Worm (Caenorhabditis elegans) whole organism, young adult: ENCODE measurements around the gene ras-2.

Experiments used
- C06A6.2 ChIP-seq: fragments of 200-800 bp; sonication (Bioruptor generic); conservative IDR thresholded peaks from 2 replicates; pipeline ENCODE4 v1.3.6; 2022; ENCODE audit warnings: missing genetic modification characterization, missing compliant biosample characterization
- F10E7.11 ChIP-seq: sonication (generic microtip); optimal IDR thresholded peaks from 2 replicates; lab custom pipeline; 2017; ENCODE audit warnings: mild to moderate bottlenecking, missing genetic modification characterization, moderate library complexity, missing compliant biosample characterization
- F22D6.2 ChIP-seq: sonication (generic microtip); optimal IDR thresholded peaks from 2 replicates; lab custom pipeline; 2016; ENCODE audit warnings: mild to moderate bottlenecking, missing genetic modification characterization, missing compliant biosample characterization
- F23B12.7 ChIP-seq: sonication (generic microtip); optimal IDR thresholded peaks from 2 replicates; lab custom pipeline; 2017; ENCODE audit warnings: missing genetic modification characterization, mild to moderate bottlenecking, missing compliant biosample characterization, antibody characterized with exemption, moderate library complexity; ENCODE audit not compliant: insufficient read depth
- F39B2.1 ChIP-seq: fragments of 200-800 bp; sonication (Bioruptor generic); IDR thresholded peaks from 2 replicates; pipeline ENCODE4 v1.3.6; 2022; ENCODE audit warnings: missing genetic modification reagents, missing genetic modification characterization, missing compliant biosample characterization
- F57A8.1 ChIP-seq: fragments of 200-800 bp; sonication (Bioruptor generic); optimal IDR thresholded peaks from 2 replicates; lab custom pipeline; 2018; ENCODE audit warnings: mild to moderate bottlenecking, missing genetic modification characterization, moderate library complexity, missing compliant biosample characterization
- F57C9.4 ChIP-seq: sonication (generic microtip); optimal IDR thresholded peaks from 2 replicates; lab custom pipeline; 2017; ENCODE audit warnings: mild to moderate bottlenecking, missing genetic modification characterization, missing compliant biosample characterization
- K11D2.4 ChIP-seq: fragments of 200-800 bp; sonication (Bioruptor generic); IDR thresholded peaks from 2 replicates; pipeline ENCODE4 v1.3.6; 2022; ENCODE audit warnings: missing genetic modification reagents, missing genetic modification characterization, missing compliant biosample characterization
- Y53G8AR.9 ChIP-seq: fragments of 200-800 bp; sonication (Bioruptor generic); conservative IDR thresholded peaks from 2 replicates; pipeline ENCODE4 v1.3.6; 2022; ENCODE audit warnings: missing genetic modification reagents, missing genetic modification characterization, missing compliant biosample characterization
- Y56A3A.18 ChIP-seq: fragments of 200-800 bp; sonication (Bioruptor generic); IDR thresholded peaks from 2 replicates; pipeline ENCODE4 v1.3.6; 2022; ENCODE audit warnings: missing genetic modification reagents, missing genetic modification characterization, missing compliant biosample characterization
- Y67H2A.10 ChIP-seq: fragments of 200-800 bp; sonication (Bioruptor generic); conservative IDR thresholded peaks from 2 replicates; pipeline ENCODE4 v1.3.6; 2022; ENCODE audit warnings: missing genetic modification reagents, missing genetic modification characterization, missing compliant biosample characterization
- Y79H2A.3 ChIP-seq: fragments of 200-800 bp; sonication (Bioruptor generic); conservative IDR thresholded peaks from 2 replicates; pipeline ENCODE4 v1.3.6; 2022; ENCODE audit warnings: missing genetic modification reagents, missing genetic modification characterization, missing compliant biosample characterization
- Y95B8A.8 ChIP-seq: fragments of 200-800 bp; sonication (Bioruptor generic); IDR thresholded peaks from 2 replicates; pipeline ENCODE4 v1.3.6; 2022; ENCODE audit warnings: missing genetic modification reagents, missing genetic modification characterization, missing compliant biosample characterization
- aptf-3 ChIP-seq: fragments of 200-800 bp; sonication (Bioruptor generic); IDR thresholded peaks from 2 replicates; pipeline ENCODE4 v1.3.6; 2022; ENCODE audit warnings: missing genetic modification characterization, missing compliant biosample characterization
- athp-1 ChIP-seq: sonication (generic microtip); optimal IDR thresholded peaks from 2 replicates; lab custom pipeline; 2017; ENCODE audit warnings: mild to moderate bottlenecking, missing genetic modification characterization, missing compliant biosample characterization
- bed-1 ChIP-seq: fragments of 200-800 bp; sonication (Bioruptor generic); IDR thresholded peaks from 2 replicates; pipeline ENCODE4 v1.3.6; 2022; ENCODE audit warnings: missing genetic modification reagents, missing genetic modification characterization, missing compliant biosample characterization
- cebp-1 ChIP-seq, 2 experiments: fragments of 200-800 bp in 1 of 2; sonication (Bioruptor generic) in 1 of 2; sonication (generic microtip) in 1 of 2; IDR thresholded peaks in 1 of 2; optimal IDR thresholded peaks in 1 of 2; 2 replicates each; pipeline versions ENCODE4 v1.3.6 to Lab custom; 2017 to 2022; ENCODE audit warnings: missing compliant biosample characterization in 2 of 2, missing genetic modification characterization in 2 of 2, mild to moderate bottlenecking in 1 of 2, missing genetic modification reagents in 1 of 2, moderate library complexity in 1 of 2
- cebp-2 ChIP-seq: fragments of 200-800 bp; sonication (Bioruptor generic); IDR thresholded peaks from 2 replicates; pipeline ENCODE4 v1.3.6; 2022; ENCODE audit warnings: missing genetic modification characterization, missing compliant biosample characterization
- ceh-79 ChIP-seq: sonication (generic microtip); optimal IDR thresholded peaks from 2 replicates; lab custom pipeline; 2017; ENCODE audit warnings: mild to moderate bottlenecking, missing genetic modification characterization, missing compliant biosample characterization
- chd-7 ChIP-seq: sonication (generic microtip); optimal IDR thresholded peaks from 2 replicates; lab custom pipeline; 2016; ENCODE audit warnings: mild to moderate bottlenecking, missing genetic modification characterization, moderate library complexity, missing compliant biosample characterization
- dpff-1 ChIP-seq: sonication (generic microtip); optimal IDR thresholded peaks from 2 replicates; lab custom pipeline; 2017; ENCODE audit warnings: mild to moderate bottlenecking, missing genetic modification characterization, missing compliant biosample characterization
- dpl-1 ChIP-seq: fragments of 150-350 bp; optimal IDR thresholded peaks from 2 replicates; lab custom pipeline; 2014; ENCODE audit warnings: missing biosample characterization, missing genetic modification reagents, missing genetic modification characterization
- efl-1 ChIP-seq: fragments of 150-350 bp; optimal IDR thresholded peaks from 2 replicates; lab custom pipeline; 2014; ENCODE audit warnings: missing biosample characterization, missing genetic modification reagents, missing genetic modification characterization
- egrh-3 ChIP-seq: fragments of 200-800 bp; sonication (Bioruptor generic); IDR thresholded peaks from 2 replicates; pipeline ENCODE4 v1.3.6; 2022; ENCODE audit warnings: missing genetic modification reagents, missing genetic modification characterization, missing compliant biosample characterization
- ekl-4 ChIP-seq: fragments of 200-800 bp; sonication (Bioruptor generic); IDR thresholded peaks from 2 replicates; pipeline ENCODE4 v1.3.6; 2022; ENCODE audit warnings: missing genetic modification reagents, missing genetic modification characterization, missing compliant biosample characterization
- hlh-12 ChIP-seq: sonication (generic microtip); optimal IDR thresholded peaks from 2 replicates; lab custom pipeline; 2016; ENCODE audit warnings: missing genetic modification characterization, missing compliant biosample characterization
- hlh-26 ChIP-seq: fragments of 200-800 bp; sonication (Bioruptor generic); conservative IDR thresholded peaks from 2 replicates; pipeline ENCODE4 v1.3.6; 2022; ENCODE audit warnings: missing genetic modification reagents, missing genetic modification characterization, missing compliant biosample characterization
- hmg-1.2 ChIP-seq: fragments of 200-800 bp; sonication (Bioruptor generic); IDR thresholded peaks from 2 replicates; pipeline ENCODE4 v1.3.6; 2022; ENCODE audit warnings: missing genetic modification reagents, missing genetic modification characterization, missing compliant biosample characterization
- hrde-1 ChIP-seq: sonication (generic microtip); optimal IDR thresholded peaks from 2 replicates; lab custom pipeline; 2016; ENCODE audit warnings: missing genetic modification characterization, mild to moderate bottlenecking, missing compliant biosample characterization, moderate library complexity, missing genotype, missing genetic modification reagents, borderline replicate concordance
- lin-54 ChIP-seq: fragments of 200-800 bp; sonication (Bioruptor generic); optimal IDR thresholded peaks from 2 replicates; lab custom pipeline; 2018; ENCODE audit warnings: mild to moderate bottlenecking, missing genetic modification characterization, missing compliant biosample characterization
- madf-10 ChIP-seq: sonication (generic microtip); optimal IDR thresholded peaks from 2 replicates; lab custom pipeline; 2016; ENCODE audit warnings: mild to moderate bottlenecking, missing genetic modification characterization, missing compliant biosample characterization
- nfya-1 ChIP-seq: sonication (generic microtip); optimal IDR thresholded peaks from 2 replicates; lab custom pipeline; 2017; ENCODE audit warnings: antibody characterized with exemption, missing compliant biosample characterization, missing genetic modification characterization, borderline replicate concordance; ENCODE audit not compliant: insufficient read depth
- nhr-120 ChIP-seq: fragments of 200-800 bp; sonication (Bioruptor generic); IDR thresholded peaks from 2 replicates; pipeline ENCODE4 v1.3.6; 2022; ENCODE audit warnings: missing genetic modification characterization, missing compliant biosample characterization
- pha-4 ChIP-seq: fragments of 150-350 bp; sonication (generic microtip); optimal IDR thresholded peaks from 2 replicates; lab custom pipeline; 2014; ENCODE audit warnings: missing biosample characterization, missing genetic modification reagents, missing genetic modification characterization
- repo-1 ChIP-seq: sonication (generic microtip); optimal IDR thresholded peaks from 2 replicates; lab custom pipeline; 2017; ENCODE audit warnings: mild to moderate bottlenecking, missing genetic modification characterization, missing compliant biosample characterization
- rpc-1 ChIP-seq, 2 experiments: fragments of 150-350 bp in 1 of 2; sonication (generic microtip) in 1 of 2; optimal IDR thresholded peaks; 2 replicates each; lab custom pipeline; 2014 to 2018; ENCODE audit warnings: missing biosample characterization in 1 of 2, missing genetic modification characterization in 1 of 2, missing genetic modification reagents in 1 of 2, missing genotype in 1 of 2
- sea-2 ChIP-seq: fragments of 200-800 bp; sonication (Bioruptor generic); IDR thresholded peaks from 2 replicates; pipeline ENCODE4 v1.3.6; 2022; ENCODE audit warnings: missing genetic modification characterization, missing compliant biosample characterization
- snpc-3.4 ChIP-seq: sonication (generic microtip); optimal IDR thresholded peaks from 2 replicates; lab custom pipeline; 2017; ENCODE audit warnings: missing genetic modification characterization, mild to moderate bottlenecking, missing compliant biosample characterization, antibody characterized with exemption, moderate library complexity, missing genotype, missing genetic modification reagents
- snpc-4 ChIP-seq, 5 experiments: fragments of 150-350 bp in 1 of 5; sonication (generic microtip) in 4 of 5; optimal IDR thresholded peaks; 2 replicates each; lab custom pipeline; 2014 to 2018; ENCODE audit warnings: missing genetic modification characterization in 5 of 5, missing biosample characterization in 3 of 5, antibody characterized with exemption in 2 of 5, mild to moderate bottlenecking in 2 of 5, missing compliant biosample characterization in 2 of 5, missing genotype in 2 of 5, moderate library complexity in 2 of 5, missing genetic modification reagents in 1 of 5
- tbx-9 ChIP-seq: sonication (generic microtip); optimal IDR thresholded peaks from 2 replicates; lab custom pipeline; 2016; ENCODE audit warnings: borderline replicate concordance, missing genetic modification characterization, inconsistent platforms, missing compliant biosample characterization
- unc-130 ChIP-seq: sonication (generic microtip); optimal IDR thresholded peaks from 2 replicates; lab custom pipeline; 2016; ENCODE audit warnings: missing genetic modification reagents, missing genetic modification characterization, missing compliant biosample characterization
- unc-62 ChIP-seq: fragments of 150-350 bp; optimal IDR thresholded peaks from 2 replicates; lab custom pipeline; 2014; ENCODE audit warnings: missing biosample characterization, missing genetic modification reagents, missing genetic modification characterization
- zim-3 ChIP-seq: sonication (generic microtip); optimal IDR thresholded peaks from 2 replicates; lab custom pipeline; 2017; ENCODE audit warnings: mild to moderate bottlenecking, missing genetic modification characterization, moderate library complexity, missing compliant biosample characterization
- ztf-22 ChIP-seq: fragments of 200-800 bp; sonication (Bioruptor generic); optimal IDR thresholded peaks from 2 replicates; lab custom pipeline; 2018; ENCODE audit warnings: mild to moderate bottlenecking, missing genetic modification characterization, moderate library complexity, missing compliant biosample characterization
- ztf-26 ChIP-seq: sonication (generic microtip); optimal IDR thresholded peaks from 2 replicates; lab custom pipeline; 2017; ENCODE audit warnings: missing genetic modification characterization, missing compliant biosample characterization
- ztf-3 ChIP-seq: fragments of 200-800 bp; sonication (Bioruptor generic); optimal IDR thresholded peaks from 2 replicates; lab custom pipeline; 2018; ENCODE audit warnings: mild to moderate bottlenecking, missing genetic modification characterization, missing compliant biosample characterization
- ztf-6 ChIP-seq: fragments of 200-800 bp; sonication (Bioruptor generic); IDR thresholded peaks from 2 replicates; pipeline ENCODE4 v1.3.6; 2022; ENCODE audit warnings: missing genetic modification reagents, missing genetic modification characterization, missing compliant biosample characterization

ras-2 gene

ce11 chrIII:4754001-4754561 is 14.2 kb upstream of the ras-2 start, which contains the start of the genes rps-0 and rbg-3 (continued):
- TF ChIP-seq Y67H2A.10 (GFP tag; lab: Robert Waterston, UW) = peak; percentile 57; the same call in 1 of the 2 replicates
- 0 out of 2 replicates have a peak, but pooled peaks have one; percentile 30 for TF ChIP-seq Y95B8A.8 (GFP tag; lab: Robert Waterston, UW)
- peak; percentile 41 for TF ChIP-seq ekl-4 (GFP tag; lab: Robert Waterston, UW)
- peak; percentile 84 for TF ChIP-seq pha-4 (tag; lab: Kevin White, UChicago)
- no peak for TF ChIP-seq F57C9.4 (tag; lab: Kevin White, UChicago)
- TF ChIP-seq tbx-9 (tag; lab: Kevin White, UChicago) = no peak
- TF ChIP-seq aptf-3 (GFP tag; lab: Robert Waterston, UW) = no peak
- TF ChIP-seq F39B2.1 (GFP tag; lab: Robert Waterston, UW) = no peak
- TF ChIP-seq K11D2.4 (GFP tag; lab: Robert Waterston, UW) = peak; percentile 76
- TF ChIP-seq F10E7.11 = no peak
- TF ChIP-seq repo-1 = no peak
- TF ChIP-seq ztf-26 (tag; lab: Kevin White, UChicago) = peak; percentile 20
- TF ChIP-seq egrh-3 (GFP tag; lab: Robert Waterston, UW) = no peak
- TF ChIP-seq hmg-1.2 (GFP tag; lab: Robert Waterston, UW) = peak; percentile 89
- no peak for TF ChIP-seq hlh-26 (GFP tag; lab: Robert Waterston, UW)
- no peak for TF ChIP-seq Y56A3A.18
- no peak for TF ChIP-seq ztf-6 (GFP tag; lab: Robert Waterston, UW)
- peak; percentile 77 for TF ChIP-seq madf-10 (tag; lab: Kevin White, UChicago)
- TF ChIP-seq snpc-4 (GFP tag; optimal IDR thresholded peaks at IDR 0.05; lab: Kevin White, UChicago) = no peak
- peak in 3 of 4 experiments; percentile 53 to 74 (median 61) for TF ChIP-seq snpc-4 (tag; optimal IDR thresholded peaks at IDR 0.05; lab: Kevin White, UChicago)
- TF ChIP-seq ztf-3 = no peak
- no peak for TF ChIP-seq ceh-79 (tag; lab: Kevin White, UChicago)
- TF ChIP-seq C06A6.2 (GFP tag; lab: Robert Waterston, UW) = no peak; the same call in 1 of the 2 replicates
- peak; percentile 94 for TF ChIP-seq F23B12.7 (tag; lab: Kevin White, UChicago)
- no peak for TF ChIP-seq zim-3 (tag; lab: Kevin White, UChicago)
- no peak for TF ChIP-seq rpc-1 (optimal IDR thresholded peaks at IDR 0.05; lab: Kevin White, UChicago)
- no peak for TF ChIP-seq rpc-1 (tag; optimal IDR thresholded peaks at IDR 0.05; lab: Kevin White, UChicago)
- no peak for TF ChIP-seq cebp-2 (GFP tag; lab: Robert Waterston, UW)
- no peak for TF ChIP-seq hlh-12 (tag; lab: Kevin White, UChicago)
- TF ChIP-seq nhr-120 = no peak
- TF ChIP-seq F57A8.1 = no peak
- peak; percentile 58; the same call in 1 of the 2 replicates for TF ChIP-seq Y53G8AR.9 (GFP tag; lab: Robert Waterston, UW)
- peak; percentile 62 for TF ChIP-seq efl-1
- no peak for TF ChIP-seq ztf-22 (GFP tag; lab: Kevin White, UChicago)
- no peak for TF ChIP-seq sea-2
- no peak for TF ChIP-seq chd-7
- TF ChIP-seq lin-54 (GFP tag; lab: Kevin White, UChicago) = peak; percentile 89
- peak; percentile 44 for TF ChIP-seq unc-130 (GFP tag; lab: Kevin White, UChicago)
- peak; percentile 75 for TF ChIP-seq dpl-1 (GFP tag; lab: Kevin White, UChicago)
- TF ChIP-seq unc-62 (GFP tag; lab: Kevin White, UChicago) = no peak
- no peak for TF ChIP-seq bed-1 (GFP tag; lab: Robert Waterston, UW)
- peak; percentile 91 for TF ChIP-seq snpc-3.4 (tag; lab: Kevin White, UChicago)
- no peak for TF ChIP-seq dpff-1 (tag; lab: Kevin White, UChicago)
- no peak for TF ChIP-seq F22D6.2 (tag; lab: Kevin White, UChicago)
- TF ChIP-seq nfya-1 (tag; lab: Kevin White, UChicago) = no peak
- TF ChIP-seq athp-1 (tag; lab: Kevin White, UChicago) = no peak
- no peak for TF ChIP-seq cebp-1 (GFP tag; IDR thresholded peaks at IDR 0.05; lab: Robert Waterston, UW)
- TF ChIP-seq cebp-1 (tag; optimal IDR thresholded peaks at IDR 0.05; lab: Kevin White, UChicago) = peak; percentile 80
- TF ChIP-seq Y79H2A.3 = no peak
- TF ChIP-seq hrde-1 (tag; lab: Kevin White, UChicago) = no peak
